Fruit fly (Drosophila melanogaster) whole organism: Measurements from ENCODE around the gene TotX.

Experiments used
- CG8478 ChIP-seq: fragments of >200 bp; optimal IDR thresholded peaks from 2 replicates; lab custom pipeline; 2018; ENCODE audit warnings: inconsistent platforms
- Dll ChIP-seq: fragments of >200 bp; optimal IDR thresholded peaks from 2 replicates; lab custom pipeline; 2017
- EcR ChIP-seq, 2 experiments: fragments of >200 bp; optimal IDR thresholded peaks; 2 replicates each; lab custom pipeline; 2017; ENCODE audit warnings: missing biosample characterization in 2 of 2, missing genetic modification characterization in 2 of 2, missing genetic modification reagents in 2 of 2
- pan ChIP-seq: fragments of >200 bp; optimal IDR thresholded peaks from 2 replicates; lab custom pipeline; 2017
- psq ChIP-seq: fragments of >200 bp; optimal IDR thresholded peaks from 2 replicates; lab custom pipeline; 2017
- usp ChIP-seq: fragments of >200 bp; optimal IDR thresholded peaks from 2 replicates; lab custom pipeline; 2017; ENCODE audit warnings: missing biosample characterization, missing genetic modification characterization, mixed read lengths

The TotX gene

dm6 chr3R:20945463-20945862 lies 40.1 kb upstream of the TotX start, which contains the start of gene CG31191:
CG31191 (minus strand) TSS chr3R:20945530.
- TF ChIP-seq pan (no peak), CG8478 (no peak), EcR (GFP tag; optimal IDR thresholded peaks at IDR 0.05; lab: Kevin White, UChicago) (no peak), psq (lab: Kevin White, UChicago) (no peak), Dll (lab: Kevin White, UChicago) (no peak), usp (GFP tag; lab: Kevin White, UChicago) (no peak)

dm6 chr3R:20915828-20916227 lies 10.5 kb upstream of the TotX start:
- TF ChIP-seq usp (GFP tag; lab: Kevin White, UChicago), result no peak
- TF ChIP-seq CG8478, result no peak
- TF ChIP-seq psq (lab: Kevin White, UChicago), result no peak
- TF ChIP-seq pan, result no peak
- no peak for TF ChIP-seq Dll (lab: Kevin White, UChicago)
- no peak for TF ChIP-seq EcR (GFP tag; optimal IDR thresholded peaks at IDR 0.05; lab: Kevin White, UChicago)

- TF ChIP-seq psq (lab: Kevin White, UChicago), result no peak
- TF ChIP-seq CG8478, result no peak
- no peak for TF ChIP-seq usp (GFP tag; lab: Kevin White, UChicago)
- no peak for TF ChIP-seq Dll (lab: Kevin White, UChicago)
- TF ChIP-seq pan, result no peak
- no peak for TF ChIP-seq EcR (GFP tag; optimal IDR thresholded peaks at IDR 0.05; lab: Kevin White, UChicago)
Measured at dm6 chr3R:20914103-20914502, 8.8 kb upstream of the TotX start, which contains the start of gene hdly. hdly (plus strand) TSS chr3R:20914296.

- TF ChIP-seq pan (no peak), psq (lab: Kevin White, UChicago) (no peak), Dll (lab: Kevin White, UChicago) (no peak), EcR (GFP tag; optimal IDR thresholded peaks at IDR 0.05; lab: Kevin White, UChicago) (no peak), CG8478 (no peak), usp (GFP tag; lab: Kevin White, UChicago) (no peak)
Measured at dm6 chr3R:20912725-20913124, 7.4 kb upstream of the TotX start.

dm6 chr3R:20908641-20909040 lies 3.3 kb upstream of the TotX start:
- TF ChIP-seq psq (lab: Kevin White, UChicago) (no peak), usp (GFP tag; lab: Kevin White, UChicago) (no peak), CG8478 (no peak), EcR (GFP tag; optimal IDR thresholded peaks at IDR 0.05; lab: Kevin White, UChicago) (no peak), pan (no peak), Dll (lab: Kevin White, UChicago) (no peak)

dm6 chr3R:20901656-20902055 lies 3.7 kb downstream of the TotX start, which contains the start of gene Grik:
Grik (plus strand) TSS chr3R:20901956.
- no peak for TF ChIP-seq pan
- TF ChIP-seq psq (lab: Kevin White, UChicago), result no peak
- TF ChIP-seq Dll (lab: Kevin White, UChicago), result no peak
- no peak for TF ChIP-seq EcR (GFP tag; optimal IDR thresholded peaks at IDR 0.05; lab: Kevin White, UChicago)
- TF ChIP-seq CG8478, result no peak
- TF ChIP-seq usp (GFP tag; lab: Kevin White, UChicago), result no peak

dm6 chr3R:20897128-20897527 lies 8.2 kb downstream of the TotX start, which contains the start of gene Ktl:
Ktl (minus strand) TSS chr3R:20897320.
- TF ChIP-seq Dll (lab: Kevin White, UChicago) (no peak), CG8478 (no peak), psq (lab: Kevin White, UChicago) (no peak), usp (GFP tag; lab: Kevin White, UChicago) (no peak)

dm6 chr3R:20891495-20891894 lies 13.8 kb downstream of the TotX start:
- TF ChIP-seq psq (lab: Kevin White, UChicago) (no peak), CG8478 (no peak), usp (GFP tag; lab: Kevin White, UChicago) (no peak), pan (no peak), Dll (lab: Kevin White, UChicago) (no peak), EcR (GFP tag; optimal IDR thresholded peaks at IDR 0.05; lab: Kevin White, UChicago) (no peak)

dm6 chr3R:20890920-20891319 lies 14.4 kb downstream of the TotX start:
- no peak for TF ChIP-seq pan
- TF ChIP-seq CG8478, result no peak
- no peak for TF ChIP-seq Dll (lab: Kevin White, UChicago)
- no peak for TF ChIP-seq usp (GFP tag; lab: Kevin White, UChicago)

- TF ChIP-seq pan (no peak), CG8478 (no peak), EcR (GFP tag; optimal IDR thresholded peaks at IDR 0.05; lab: Kevin White, UChicago) (no peak), psq (lab: Kevin White, UChicago) (no peak), usp (GFP tag; lab: Kevin White, UChicago) (no peak), Dll (lab: Kevin White, UChicago) (no peak)
Measured at dm6 chr3R:20890505-20890904, 14.8 kb downstream of the TotX start.

dm6 chr3R:20877436-20877835 lies 27.9 kb downstream of the TotX start, which contains the start of gene TotZ:
TotZ (plus strand) TSS chr3R:20877736.
- TF ChIP-seq usp (GFP tag; lab: Kevin White, UChicago), result no peak
- no peak for TF ChIP-seq Dll (lab: Kevin White, UChicago)
- TF ChIP-seq CG8478, result no peak
- TF ChIP-seq EcR (GFP tag; optimal IDR thresholded peaks at IDR 0.05; lab: Kevin White, UChicago), result no peak
- TF ChIP-seq psq (lab: Kevin White, UChicago), result no peak
- TF ChIP-seq pan, result no peak

- TF ChIP-seq pan (no peak), usp (GFP tag; lab: Kevin White, UChicago) (no peak), EcR (GFP tag; optimal IDR thresholded peaks at IDR 0.05; lab: Kevin White, UChicago) (no peak), CG8478 (no peak), Dll (lab: Kevin White, UChicago) (no peak), psq (lab: Kevin White, UChicago) (no peak)
Measured at dm6 chr3R:20876680-20877079, 28.6 kb downstream of the TotX start.

dm6 chr3R:20873638-20874037 lies 31.7 kb downstream of the TotX start, which contains the start of gene TotB:
TotB (plus strand) TSS chr3R:20873938.
- TF ChIP-seq pan (no peak), EcR (GFP tag; optimal IDR thresholded peaks at IDR 0.05; lab: Kevin White, UChicago) (no peak), Dll (lab: Kevin White, UChicago) (no peak), psq (lab: Kevin White, UChicago) (no peak)
